Fruit fly (Drosophila melanogaster) whole organism, embryonic: Measurements from ENCODE around the gene Dlip1.

Experiments used
- CG6175 ChIP-seq: fragments of 200-800 bp; sonication (Bioruptor generic); IDR thresholded peaks from 3 replicates; pipeline ENCODE4 v1.3.6; 2022; ENCODE audit warnings: missing biosample characterization, missing genetic modification characterization
- Elba2 ChIP-seq: fragments of 200-800 bp; sonication (Bioruptor generic); optimal IDR thresholded peaks from 3 replicates; lab custom pipeline; 2016; ENCODE audit warnings: missing biosample characterization, missing genetic modification characterization
- wdn ChIP-seq: fragments of 200-800 bp; sonication (Bioruptor generic); IDR thresholded peaks from 2 replicates; pipeline ENCODE4 v1.3.6; 2022; ENCODE audit warnings: missing biosample characterization, missing genetic modification characterization

DNA sequence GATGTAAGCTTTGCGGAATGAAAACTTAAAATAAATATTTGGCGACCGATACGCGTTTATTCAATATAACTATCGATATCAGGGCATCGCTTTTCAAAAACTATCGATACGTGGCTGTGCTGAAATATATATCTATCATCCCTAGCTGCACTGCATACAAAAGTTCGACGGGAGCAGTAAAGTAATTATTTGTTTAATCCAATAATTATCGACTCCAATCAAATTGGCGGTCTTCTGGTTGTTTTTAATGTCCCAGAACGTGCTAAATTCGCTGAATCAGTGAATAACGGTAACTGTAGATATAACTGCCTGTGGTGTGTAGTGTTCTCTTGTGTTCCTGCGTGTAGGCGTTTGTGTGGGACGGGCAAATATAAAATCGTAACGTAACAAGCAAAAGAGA is 4.7 kb downstream of the Dlip1 start, which contains the start of gene mei-P26:
- no peak for TF ChIP-seq CG6175 (GFP tag; lab: Robert Waterston, UW)
- TF ChIP-seq wdn (GFP tag; lab: Robert Waterston, UW) = no peak
- no peak for TF ChIP-seq Elba2 (GFP tag; lab: Kevin White, UChicago)
